Fruit fly (Drosophila melanogaster) whole organism, prepupa: ENCODE results near the gene CG7766.

ENCODE experiments used
- CG31627 ChIP-seq: fragments of 200-800 bp; sonication (Bioruptor generic); optimal IDR thresholded peaks from 3 replicates; lab custom pipeline; 2016; ENCODE audit warnings: missing biosample characterization, missing genetic modification characterization
- CG4318 ChIP-seq: fragments of 200-800 bp; sonication (Bioruptor generic); optimal IDR thresholded peaks from 3 replicates; lab custom pipeline; 2017; ENCODE audit warnings: missing biosample characterization, mild to moderate bottlenecking, missing genetic modification characterization
- CG6792 ChIP-seq: fragments of 200-800 bp; sonication (Bioruptor generic); optimal IDR thresholded peaks from 3 replicates; lab custom pipeline; 2016; ENCODE audit warnings: missing biosample characterization, missing genetic modification characterization
- CG6808 ChIP-seq: fragments of 200-800 bp; sonication (Bioruptor generic); optimal IDR thresholded peaks from 3 replicates; lab custom pipeline; 2017; ENCODE audit warnings: missing biosample characterization, missing genetic modification characterization, mild to moderate bottlenecking, moderate library complexity, missing genetic modification reagents
- CG8119 ChIP-seq: fragments of 200-800 bp; sonication (Bioruptor generic); IDR thresholded peaks from 3 replicates; pipeline ENCODE4 v1.3.6; 2022; ENCODE audit warnings: missing biosample characterization, missing genetic modification characterization
- CG8319 ChIP-seq: fragments of 200-800 bp; sonication (Bioruptor generic); optimal IDR thresholded peaks from 3 replicates; lab custom pipeline; 2016; ENCODE audit warnings: missing biosample characterization, missing genetic modification characterization
- Gug ChIP-seq: fragments of 200-800 bp; sonication (Bioruptor generic); IDR thresholded peaks from 2 replicates; pipeline ENCODE4 v1.3.6; 2022; ENCODE audit warnings: missing biosample characterization, missing genetic modification characterization
- Hr38 ChIP-seq: sonication (Bioruptor generic); optimal IDR thresholded peaks from 2 replicates; lab custom pipeline; 2016; ENCODE audit warnings: missing biosample characterization, missing genetic modification characterization
- OdsH ChIP-seq: fragments of 200-800 bp; sonication (Bioruptor generic); optimal IDR thresholded peaks from 3 replicates; lab custom pipeline; 2016; ENCODE audit warnings: missing biosample characterization, missing genetic modification characterization
- Sox102F ChIP-seq: fragments of 200-800 bp; sonication (Bioruptor generic); optimal IDR thresholded peaks from 2 replicates; lab custom pipeline; 2016; ENCODE audit warnings: missing biosample characterization, mild to moderate bottlenecking, missing genetic modification characterization
- pdm3 ChIP-seq: fragments of 200-800 bp; sonication (Bioruptor generic); optimal IDR thresholded peaks from 3 replicates; lab custom pipeline; 2016; ENCODE audit warnings: missing biosample characterization, missing genetic modification characterization

DNA sequence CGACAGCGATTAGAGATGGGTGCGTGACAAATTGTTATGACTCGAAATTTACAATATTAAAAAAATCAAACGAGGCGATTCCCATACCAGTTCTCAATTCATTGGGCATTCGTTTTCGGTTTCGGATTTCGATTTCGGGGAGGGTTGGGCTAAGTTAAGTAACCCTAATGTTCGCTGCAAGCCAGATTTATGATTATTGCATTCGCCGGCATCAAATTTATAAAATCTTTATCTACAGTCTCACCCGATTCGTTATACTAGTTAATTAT is 24.4 kb upstream of the CG7766 start:
- TF ChIP-seq CG8319 (GFP tag; lab: Kevin White, UChicago) (no peak), Hr38 (GFP tag; lab: Kevin White, UChicago) (no peak), Sox102F (GFP tag; lab: Kevin White, UChicago) (no peak), Gug (GFP tag; lab: Robert Waterston, UW) (no peak), CG6808 (GFP tag; lab: Kevin White, UChicago) (no peak), CG31627 (no peak), CG6792 (GFP tag; lab: Kevin White, UChicago) (no peak), OdsH (GFP tag; lab: Kevin White, UChicago) (no peak), CG4318 (no peak), CG8119 (GFP tag; lab: Robert Waterston, UW) (no peak), pdm3 (GFP tag; lab: Kevin White, UChicago) (no peak)
